Fruit fly (Drosophila melanogaster) whole organism, embryonic: ENCODE results near the gene CG12290.

ENCODE experiments used
- CG11398 ChIP-seq: fragments of 200-800 bp; sonication (Bioruptor generic); optimal IDR thresholded peaks from 2 replicates; lab custom pipeline; 2016; ENCODE audit warnings: missing biosample characterization, missing genetic modification characterization
- CG13894 ChIP-seq: fragments of 200-800 bp; sonication (Bioruptor generic); optimal IDR thresholded peaks from 3 replicates; lab custom pipeline; 2018; ENCODE audit warnings: missing biosample characterization, mild to moderate bottlenecking, missing genetic modification characterization, moderate library complexity
- CG14014 ChIP-seq: fragments of 200-800 bp; sonication (Bioruptor generic); IDR thresholded peaks from 2 replicates; pipeline ENCODE4 v1.3.6; 2022; ENCODE audit warnings: missing biosample characterization, missing genetic modification characterization
- CG1529 ChIP-seq: fragments of 200-800 bp; sonication (Bioruptor generic); optimal IDR thresholded peaks from 3 replicates; lab custom pipeline; 2018; ENCODE audit warnings: missing biosample characterization, missing genetic modification characterization
- CG1832 ChIP-seq: fragments of 200-800 bp; sonication (Bioruptor generic); optimal IDR thresholded peaks from 2 replicates; lab custom pipeline; 2017; ENCODE audit warnings: missing biosample characterization, mild to moderate bottlenecking, missing genetic modification characterization, inconsistent platforms
- CG18764 ChIP-seq: fragments of 200-800 bp; sonication (Bioruptor generic); optimal IDR thresholded peaks from 3 replicates; lab custom pipeline; 2016; ENCODE audit warnings: missing biosample characterization, missing genetic modification characterization
- CG31388 ChIP-seq: fragments of 200-800 bp; sonication (Bioruptor generic); optimal IDR thresholded peaks from 2 replicates; lab custom pipeline; 2016; ENCODE audit warnings: missing biosample characterization, missing genetic modification characterization
- CG32767 ChIP-seq: fragments of 200-800 bp; sonication (Bioruptor generic); IDR thresholded peaks from 2 replicates; pipeline ENCODE4 v1.3.6; 2022; ENCODE audit warnings: missing biosample characterization, missing genetic modification characterization
- CG7271 ChIP-seq: fragments of 200-800 bp; sonication (Bioruptor generic); optimal IDR thresholded peaks from 2 replicates; lab custom pipeline; 2018; ENCODE audit warnings: missing biosample characterization, mild to moderate bottlenecking, missing genetic modification characterization, moderate library complexity
- CG7556 ChIP-seq: fragments of 200-800 bp; sonication (Bioruptor generic); optimal IDR thresholded peaks from 2 replicates; lab custom pipeline; 2017; ENCODE audit warnings: missing biosample characterization, mild to moderate bottlenecking, missing genetic modification characterization
- CG9215 ChIP-seq: fragments of 200-800 bp; sonication (Bioruptor generic); IDR thresholded peaks from 2 replicates; pipeline ENCODE4 v1.3.6; 2022; ENCODE audit warnings: missing biosample characterization, missing genetic modification characterization
- CG9609 ChIP-seq: fragments of 200-800 bp; sonication (Bioruptor generic); optimal IDR thresholded peaks from 3 replicates; lab custom pipeline; 2016; ENCODE audit warnings: missing biosample characterization, missing genetic modification characterization
- CG9876 ChIP-seq: fragments of 200-800 bp; sonication (Bioruptor generic); optimal IDR thresholded peaks from 2 replicates; lab custom pipeline; 2016; ENCODE audit warnings: missing biosample characterization, missing genetic modification characterization
- Chrac-16 ChIP-seq: fragments of 200-800 bp; sonication (Bioruptor generic); optimal IDR thresholded peaks from 3 replicates; lab custom pipeline; 2016; ENCODE audit warnings: missing biosample characterization, missing genetic modification characterization
- Dip2 ChIP-seq: fragments of 200-800 bp; sonication (Bioruptor generic); IDR thresholded peaks from 2 replicates; pipeline ENCODE4 v1.3.6; 2022; ENCODE audit warnings: missing biosample characterization, missing genetic modification characterization
- Fer1 ChIP-seq: fragments of 200-800 bp; sonication (Bioruptor generic); optimal IDR thresholded peaks from 2 replicates; lab custom pipeline; 2017; ENCODE audit warnings: missing biosample characterization, mild to moderate bottlenecking, missing genetic modification characterization
- H2.0 ChIP-seq: fragments of 200-800 bp; sonication (Bioruptor generic); IDR thresholded peaks from 2 replicates; pipeline ENCODE4 v1.3.6; 2022; ENCODE audit warnings: missing biosample characterization, missing genetic modification characterization
- Kr ChIP-seq: fragments of 200-800 bp; sonication (Bioruptor generic); optimal IDR thresholded peaks from 2 replicates; lab custom pipeline; 2017; ENCODE audit warnings: missing biosample characterization, mild to moderate bottlenecking, missing genetic modification characterization
- Nf-YB ChIP-seq: fragments of 200-800 bp; sonication (Bioruptor generic); optimal IDR thresholded peaks from 3 replicates; lab custom pipeline; 2019; ENCODE audit warnings: missing biosample characterization, mild to moderate bottlenecking, missing genetic modification characterization, moderate library complexity
- Pdp1 ChIP-seq, 2 experiments: fragments of 200-800 bp; sonication (Bioruptor generic); optimal IDR thresholded peaks; 3 replicates each; lab custom pipeline; 2016; ENCODE audit warnings: missing biosample characterization in 2 of 2, missing genetic modification characterization in 2 of 2, mild to moderate bottlenecking in 1 of 2, moderate library complexity in 1 of 2
- Rx ChIP-seq: fragments of 200-800 bp; sonication (Bioruptor generic); IDR thresholded peaks from 2 replicates; pipeline ENCODE4 v1.3.6; 2022; ENCODE audit warnings: missing biosample characterization, missing genetic modification characterization
- Sox100B ChIP-seq: fragments of 200-800 bp; sonication (Bioruptor generic); optimal IDR thresholded peaks from 3 replicates; lab custom pipeline; 2018; ENCODE audit warnings: missing biosample characterization, mild to moderate bottlenecking, missing genetic modification characterization
- ash1 ChIP-seq: fragments of 200-800 bp; sonication (Bioruptor generic); optimal IDR thresholded peaks from 2 replicates; lab custom pipeline; 2018; ENCODE audit warnings: missing biosample characterization, mild to moderate bottlenecking, missing genetic modification characterization
- bab2 ChIP-seq: fragments of 200-800 bp; sonication (Bioruptor generic); optimal IDR thresholded peaks from 2 replicates; lab custom pipeline; 2016; ENCODE audit warnings: missing biosample characterization, missing genetic modification characterization
- bbx ChIP-seq: fragments of 200-800 bp; sonication (Bioruptor generic); IDR thresholded peaks from 2 replicates; pipeline ENCODE4 v1.3.6; 2022; ENCODE audit warnings: missing biosample characterization, missing genetic modification characterization; ENCODE audit not compliant: partially characterized antibody
- cato ChIP-seq: fragments of 200-800 bp; sonication (Bioruptor generic); optimal IDR thresholded peaks from 2 replicates; lab custom pipeline; 2016; ENCODE audit warnings: missing biosample characterization, missing genetic modification characterization, borderline replicate concordance
- caup ChIP-seq: fragments of 200-800 bp; sonication (Bioruptor generic); optimal IDR thresholded peaks from 3 replicates; lab custom pipeline; 2017; ENCODE audit warnings: missing biosample characterization, mild to moderate bottlenecking, missing genetic modification characterization, moderate library complexity; ENCODE audit not compliant: severe bottlenecking
- chif ChIP-seq, 2 experiments: fragments of 200-800 bp; sonication (Bioruptor generic); optimal IDR thresholded peaks; 3 replicates each; lab custom pipeline; 2016; ENCODE audit warnings: missing biosample characterization in 2 of 2, missing genetic modification characterization in 2 of 2
- fd64A ChIP-seq: fragments of 200-800 bp; sonication (Bioruptor generic); optimal IDR thresholded peaks from 3 replicates; lab custom pipeline; 2018; ENCODE audit warnings: missing biosample characterization, mild to moderate bottlenecking, missing genetic modification characterization
- fu2 ChIP-seq: fragments of 200-800 bp; sonication (Bioruptor generic); optimal IDR thresholded peaks from 2 replicates; lab custom pipeline; 2016; ENCODE audit warnings: missing biosample characterization, missing genetic modification characterization
- gcm ChIP-seq: fragments of 200-800 bp; sonication (Bioruptor generic); optimal IDR thresholded peaks from 2 replicates; lab custom pipeline; 2019; ENCODE audit warnings: missing biosample characterization, mild to moderate bottlenecking, missing genetic modification characterization, moderate library complexity
- hb ChIP-seq: fragments of 200-800 bp; sonication (Bioruptor generic); IDR thresholded peaks from 3 replicates; pipeline ENCODE4 v1.3.6; 2022; ENCODE audit warnings: missing biosample characterization, missing genetic modification characterization; ENCODE audit not compliant: partially characterized antibody
- hbn ChIP-seq: fragments of 200-800 bp; sonication (Bioruptor generic); IDR thresholded peaks from 2 replicates; pipeline ENCODE4 v1.3.6; 2022; ENCODE audit warnings: missing biosample characterization, missing genetic modification characterization; ENCODE audit not compliant: partially characterized antibody
- lov ChIP-seq, 2 experiments: fragments of 200-800 bp in 1 of 2; fragments of >200 bp in 1 of 2; sonication (Bioruptor generic) in 1 of 2; IDR thresholded peaks in 1 of 2; optimal IDR thresholded peaks in 1 of 2; 2 replicates in 1 of 2; 3 replicates in 1 of 2; pipeline versions ENCODE4 v1.3.6 to Lab custom; 2017 to 2022; ENCODE audit warnings: missing biosample characterization in 1 of 2, missing genetic modification characterization in 1 of 2
- nerfin-2 ChIP-seq: fragments of 200-800 bp; sonication (Bioruptor generic); IDR thresholded peaks from 2 replicates; pipeline ENCODE4 v1.3.6; 2022; ENCODE audit warnings: missing biosample characterization, missing genetic modification characterization; ENCODE audit not compliant: partially characterized antibody
- otp ChIP-seq: fragments of 200-800 bp; sonication (Bioruptor generic); IDR thresholded peaks from 3 replicates; pipeline ENCODE4, ENCODE4 v1.3.6; 2022; ENCODE audit warnings: missing biosample characterization, missing genetic modification characterization
- pan ChIP-seq, 4 experiments: fragments of >200 bp in 3 of 4; fragments of 200-800 bp in 1 of 4; sonication (Bioruptor generic) in 1 of 4; optimal IDR thresholded peaks in 3 of 4; IDR thresholded peaks in 1 of 4; 2 replicates each; pipeline versions ENCODE4 v1.3.6 to Lab custom; 2017 to 2022; ENCODE audit warnings: missing biosample characterization in 2 of 4, missing genetic modification characterization in 2 of 4, mixed read lengths in 1 of 4
- pfk ChIP-seq: fragments of 200-800 bp; sonication (Bioruptor generic); optimal IDR thresholded peaks from 2 replicates; lab custom pipeline; 2018; ENCODE audit warnings: missing biosample characterization, mild to moderate bottlenecking, missing genetic modification characterization, moderate library complexity
- prd ChIP-seq, 3 experiments: fragments of >200 bp in 2 of 3; fragments of 200-800 bp in 1 of 3; sonication (Bioruptor generic) in 1 of 3; optimal IDR thresholded peaks in 2 of 3; IDR thresholded peaks in 1 of 3; 2 replicates in 2 of 3; 3 replicates in 1 of 3; pipeline versions ENCODE4 v1.3.6 to Lab custom; 2017 to 2022; ENCODE audit warnings: missing biosample characterization in 1 of 3, missing genetic modification characterization in 1 of 3
- row ChIP-seq: fragments of 200-800 bp; sonication (Bioruptor generic); IDR thresholded peaks from 3 replicates; pipeline ENCODE4 v1.3.6; 2022; ENCODE audit warnings: missing biosample characterization, missing genetic modification characterization
- salm ChIP-seq: fragments of 200-800 bp; sonication (Bioruptor generic); optimal IDR thresholded peaks from 2 replicates; lab custom pipeline; 2018; ENCODE audit warnings: missing biosample characterization, mild to moderate bottlenecking, missing genetic modification characterization
- sc ChIP-seq, 3 experiments: fragments of >200 bp in 2 of 3; fragments of 200-800 bp in 1 of 3; sonication (Bioruptor generic) in 1 of 3; optimal IDR thresholded peaks; 2 replicates in 2 of 3; 3 replicates in 1 of 3; lab custom pipeline; 2017; ENCODE audit warnings: mild to moderate bottlenecking in 1 of 3, missing biosample characterization in 1 of 3, missing genetic modification characterization in 1 of 3, missing genetic modification reagents in 1 of 3
- schlank ChIP-seq: fragments of 200-800 bp; sonication (Bioruptor generic); optimal IDR thresholded peaks from 2 replicates; lab custom pipeline; 2018; ENCODE audit warnings: missing biosample characterization, mild to moderate bottlenecking, missing genetic modification characterization
- shn ChIP-seq: fragments of 200-800 bp; sonication (Bioruptor generic); optimal IDR thresholded peaks from 3 replicates; lab custom pipeline; 2016; ENCODE audit warnings: missing biosample characterization, missing genetic modification characterization
- sima ChIP-seq: fragments of 200-800 bp; sonication (Bioruptor generic); optimal IDR thresholded peaks from 2 replicates; lab custom pipeline; 2016; ENCODE audit warnings: missing biosample characterization, missing genetic modification characterization
- sob ChIP-seq: fragments of 200-800 bp; sonication (Bioruptor generic); IDR thresholded peaks from 2 replicates; pipeline ENCODE4 v1.3.6; 2022; ENCODE audit warnings: missing biosample characterization, missing genetic modification characterization
- trem ChIP-seq: fragments of 200-800 bp; optimal IDR thresholded peaks from 3 replicates; lab custom pipeline; 2019; ENCODE audit warnings: missing biosample characterization, mild to moderate bottlenecking, missing genetic modification characterization, moderate library complexity
- zen ChIP-seq: fragments of 200-800 bp; sonication (Bioruptor generic); optimal IDR thresholded peaks from 3 replicates; lab custom pipeline; 2018; ENCODE audit warnings: missing biosample characterization, mild to moderate bottlenecking, missing genetic modification characterization, moderate library complexity

CG12290 gene

dm6 chr3R:26188708-26189107, 41.3 kb upstream of the CG12290 start, which contains the start of gene CG6073 (continued):
- TF ChIP-seq CG9876 (GFP tag; lab: Kevin White, UChicago) (peak; percentile 46), chif (GFP tag; optimal IDR thresholded peaks at IDR 0.05; lab: Kevin White, UChicago) (peak in 1 of 2 experiments; percentile 70), pan (optimal IDR thresholded peaks at IDR 0.05; lab: Kevin White, UChicago) (no peak), pan (GFP tag; optimal IDR thresholded peaks at IDR 0.05 in 1 of 2, IDR thresholded peaks at IDR 0.05 in 1 of 2) (peak in 1 of 2 experiments; percentile 23), Kr (GFP tag; lab: Kevin White, UChicago) (no peak), CG13894 (tag; lab: Kevin White, UChicago) (peak; percentile 83), Chrac-16 (GFP tag; lab: Kevin White, UChicago) (peak; percentile 13), CG18764 (GFP tag; lab: Kevin White, UChicago) (no peak), sc (optimal IDR thresholded peaks at IDR 0.05; lab: Kevin White, UChicago) (no peak), sc (GFP tag; optimal IDR thresholded peaks at IDR 0.05; lab: Kevin White, UChicago) (no peak), zen (tag; lab: Kevin White, UChicago) (peak; percentile 53), CG7271 (tag; lab: Kevin White, UChicago) (no peak), H2.0 (GFP tag; lab: Robert Waterston, UW) (peak; percentile 24; the same call in 1 of the 2 replicates), CG1529 (GFP tag; lab: Kevin White, UChicago) (no peak), otp (GFP tag; lab: Robert Waterston, UW) (0 out of 3 replicates have a peak, but pooled peaks have one; percentile 35), CG11398 (GFP tag; lab: Kevin White, UChicago) (peak; percentile 62), salm (no peak), CG7556 (GFP tag; lab: Kevin White, UChicago) (no peak), CG32767 (GFP tag; lab: Robert Waterston, UW) (0 out of 2 replicates have a peak, but pooled peaks have one; percentile 10), pfk (GFP tag; lab: Kevin White, UChicago) (no peak), Dip2 (GFP tag; lab: Robert Waterston, UW) (no peak), CG9609 (GFP tag; lab: Kevin White, UChicago) (peak; percentile 77), bbx (GFP tag; lab: Robert Waterston, UW) (no peak), shn (GFP tag; lab: Kevin White, UChicago) (peak; percentile 66), row (GFP tag; lab: Robert Waterston, UW) (peak; percentile 89), CG14014 (GFP tag; lab: Robert Waterston, UW) (peak; percentile 48; the same call in 1 of the 2 replicates), CG31388 (GFP tag; lab: Kevin White, UChicago) (no peak), Sox100B (GFP tag; lab: Kevin White, UChicago) (no peak), fd64A (GFP tag; lab: Kevin White, UChicago) (no peak), Rx (GFP tag; lab: Robert Waterston, UW) (no peak), Pdp1 (GFP tag; optimal IDR thresholded peaks at IDR 0.05; lab: Kevin White, UChicago) (peak; percentile 15 to 69), fu2 (GFP tag; lab: Kevin White, UChicago) (peak; percentile 61), caup (peak; percentile 18), CG1832 (GFP tag; lab: Kevin White, UChicago) (no peak), Fer1 (GFP tag; lab: Kevin White, UChicago) (no peak), prd (optimal IDR thresholded peaks at IDR 0.05; lab: Kevin White, UChicago) (no peak), prd (GFP tag; IDR thresholded peaks at IDR 0.05; lab: Robert Waterston, UW) (peak; percentile 46; the same call in 1 of the 3 replicates), nerfin-2 (GFP tag; lab: Robert Waterston, UW) (no peak), hb (no peak), sima (GFP tag; lab: Kevin White, UChicago) (no peak), ash1 (GFP tag; lab: Kevin White, UChicago) (no peak), CG9215 (GFP tag; lab: Robert Waterston, UW) (peak; percentile 50), bab2 (GFP tag; lab: Kevin White, UChicago) (no peak), hbn (GFP tag; lab: Robert Waterston, UW) (no peak), schlank (tag; lab: Kevin White, UChicago) (no peak), trem (tag; lab: Kevin White, UChicago) (no peak), Nf-YB (no peak), lov (optimal IDR thresholded peaks at IDR 0.05; lab: Kevin White, UChicago) (no peak), lov (GFP tag; IDR thresholded peaks at IDR 0.05; lab: Robert Waterston, UW) (no peak), sob (GFP tag; lab: Robert Waterston, UW) (peak; percentile 64), cato (GFP tag; lab: Kevin White, UChicago) (no peak), gcm (GFP tag; lab: Kevin White, UChicago) (no peak)
